Fruit fly (Drosophila melanogaster): Measurements from ENCODE around the gene Cpr31A.

DNA sequence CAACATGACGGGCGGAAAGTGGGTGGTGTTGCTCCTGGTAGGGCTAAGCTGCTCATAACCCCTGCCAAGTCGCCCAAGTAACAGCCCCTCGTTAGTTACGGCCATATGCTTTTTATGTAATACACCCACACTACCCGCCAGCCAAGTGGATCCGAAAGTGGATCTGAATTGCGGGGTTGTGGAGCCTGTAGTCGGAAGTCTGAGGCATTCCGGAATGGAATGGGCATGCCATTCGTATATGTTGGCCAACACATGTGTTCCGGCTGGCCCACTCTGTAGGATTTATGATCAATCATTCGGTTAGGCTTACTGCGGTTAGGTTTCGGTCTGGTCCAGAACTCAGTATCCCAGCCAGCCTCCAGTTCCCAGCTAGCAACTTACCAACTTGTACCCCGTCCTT lies 42.1 kb downstream of the Cpr31A start:
- TF ChIP-seq Smox (GFP tag; optimal IDR thresholded peaks at IDR 0.05) (no peak), dsx (GFP tag; optimal IDR thresholded peaks at IDR 0.05; ENCODE audit: poor library complexity, severe bottlenecking) (no peak), CG16779 (tag; optimal IDR thresholded peaks at IDR 0.05) (no peak), CG1621 (tag; optimal IDR thresholded peaks at IDR 0.05) (no peak), CG10631 (GFP tag; optimal IDR thresholded peaks at IDR 0.05) (no peak), eg (GFP tag; IDR thresholded peaks at IDR 0.05) (no peak), CG34406 (GFP tag; optimal IDR thresholded peaks at IDR 0.05) (no peak), Ets21C (GFP tag; optimal IDR thresholded peaks at IDR 0.05) (no peak)

All from whole organism, prepupa.